Worm (Caenorhabditis elegans): Measurements from ENCODE around the gene srm-6.

Gene srm-6

ce11 chrV:14347234-14347826 lies 10.6 kb downstream of the srm-6 start, which contains the start of gene cept-2 (continued):
- TF ChIP-seq ceh-40 (GFP tag; IDR thresholded peaks at IDR 0.05) (no peak), nhr-90 (tag; optimal IDR thresholded peaks at IDR 0.05) (no peak), efl-1 (GFP tag; optimal IDR thresholded peaks at IDR 0.05) (peak; percentile 52), nfya-1 (tag; optimal IDR thresholded peaks at IDR 0.05; ENCODE audit: borderline replicate concordance, insufficient read depth) (no peak), him-1 (tag; optimal IDR thresholded peaks at IDR 0.05) (peak; percentile 36), let-607 (tag; optimal IDR thresholded peaks at IDR 0.05) (peak; percentile 76 to 81), ceh-79 (tag; optimal IDR thresholded peaks at IDR 0.05) (no peak), unc-62 (GFP tag; optimal IDR thresholded peaks at IDR 0.05) (no peak), lin-35 (GFP tag; optimal IDR thresholded peaks at IDR 0.05) (peak in 2 of 3 experiments; percentile 58 to 92), tbp1 (GFP tag; optimal IDR thresholded peaks at IDR 0.05) (peak; percentile 65), ama-1 (optimal IDR thresholded peaks at IDR 0.05) (no peak), ama-1 (GFP tag; optimal IDR thresholded peaks at IDR 0.05) (no peak), madf-8 (GFP tag; conservative IDR thresholded peaks at IDR 0.05) (no peak), Y79H2A.3 (GFP tag; conservative IDR thresholded peaks at IDR 0.05) (no peak), zim-3 (tag; optimal IDR thresholded peaks at IDR 0.05) (no peak), sea-2 (GFP tag; IDR thresholded peaks at IDR 0.05) (no peak), F57A8.1 (GFP tag; optimal IDR thresholded peaks at IDR 0.05) (no peak), attf-6 (GFP tag; IDR thresholded peaks at IDR 0.05) (peak; percentile 67; the same call in 1 of the 2 replicates), C17E4.6 (GFP tag; IDR thresholded peaks at IDR 0.05) (no peak), hlh-26 (GFP tag; conservative IDR thresholded peaks at IDR 0.05) (no peak), lag-1 (GFP tag; IDR thresholded peaks at IDR 0.05) (no peak), bed-1 (GFP tag; IDR thresholded peaks at IDR 0.05) (no peak), madf-10 (tag; optimal IDR thresholded peaks at IDR 0.05) (no peak), tlf-1 (GFP tag; optimal IDR thresholded peaks at IDR 0.05) (peak; percentile 66), ztf-6 (GFP tag; IDR thresholded peaks at IDR 0.05) (no peak), Y53F4B.3 (GFP tag; IDR thresholded peaks at IDR 0.05) (no peak), unc-130 (GFP tag; optimal IDR thresholded peaks at IDR 0.05) (no peak), F37B4.10 (GFP tag; IDR thresholded peaks at IDR 0.05) (no peak), nhr-120 (GFP tag; IDR thresholded peaks at IDR 0.05) (no peak), C06A6.2 (GFP tag; conservative IDR thresholded peaks at IDR 0.05) (peak; percentile 75), ZK185.1 (tag; optimal IDR thresholded peaks at IDR 0.05; ENCODE audit: poor library complexity, severe bottlenecking) (peak; percentile 95), egrh-3 (GFP tag; IDR thresholded peaks at IDR 0.05) (no peak), nhr-27 (tag; optimal IDR thresholded peaks at IDR 0.05) (no peak), ztf-28 (GFP tag; IDR thresholded peaks at IDR 0.05) (0 out of 2 replicates have a peak, but pooled peaks have one; percentile 11), ztf-25 (GFP tag; IDR thresholded peaks at IDR 0.05) (no peak), mcd-1 (GFP tag; IDR thresholded peaks at IDR 0.05) (peak; percentile 98), F22D6.2 (tag; optimal IDR thresholded peaks at IDR 0.05) (no peak), B0019.2 (GFP tag; conservative IDR thresholded peaks at IDR 0.05) (no peak), ccch-3 (GFP tag; optimal IDR thresholded peaks at IDR 0.05) (no peak), dpff-1 (tag; optimal IDR thresholded peaks at IDR 0.05) (no peak), cebp-2 (GFP tag; IDR thresholded peaks at IDR 0.05) (no peak), sptf-2 (GFP tag; optimal IDR thresholded peaks at IDR 0.05) (no peak), zfh-2 (GFP tag; conservative IDR thresholded peaks at IDR 0.05) (no peak), lin-26 (GFP tag; IDR thresholded peaks at IDR 0.05) (no peak), ztf-3 (GFP tag; optimal IDR thresholded peaks at IDR 0.05) (no peak), attf-5 (GFP tag; optimal IDR thresholded peaks at IDR 0.05) (peak; percentile 87), ekl-4 (GFP tag; IDR thresholded peaks at IDR 0.05) (peak; percentile 81), bed-2 (GFP tag; IDR thresholded peaks at IDR 0.05) (0 out of 2 replicates have a peak, but pooled peaks have one; percentile 25), hmg-1.2 (GFP tag; IDR thresholded peaks at IDR 0.05) (peak; percentile 62)
